Fruit fly (Drosophila melanogaster) whole organism: Measurements from ENCODE around the gene CG15628.

Experiments
- CG8478 ChIP-seq: fragments of >200 bp; optimal IDR thresholded peaks from 2 replicates; lab custom pipeline; 2018; ENCODE audit warnings: inconsistent platforms
- Dll ChIP-seq: fragments of >200 bp; optimal IDR thresholded peaks from 2 replicates; lab custom pipeline; 2017
- EcR ChIP-seq, 2 experiments: fragments of >200 bp; optimal IDR thresholded peaks; 2 replicates each; lab custom pipeline; 2017; ENCODE audit warnings: missing biosample characterization in 2 of 2, missing genetic modification characterization in 2 of 2, missing genetic modification reagents in 2 of 2
- pan ChIP-seq: fragments of >200 bp; optimal IDR thresholded peaks from 2 replicates; lab custom pipeline; 2017
- psq ChIP-seq: fragments of >200 bp; optimal IDR thresholded peaks from 2 replicates; lab custom pipeline; 2017
- usp ChIP-seq: fragments of >200 bp; optimal IDR thresholded peaks from 2 replicates; lab custom pipeline; 2017; ENCODE audit warnings: missing biosample characterization, missing genetic modification characterization, mixed read lengths

CG15628 gene

dm6 chr2L:4810697-4811490, 10.7 kb upstream of the CG15628 start:
- peak; percentile 58 for TF ChIP-seq Dll (lab: Kevin White, UChicago)
- TF ChIP-seq usp = no peak
- TF ChIP-seq EcR (GFP tag; optimal IDR thresholded peaks at IDR 0.05; lab: Kevin White, UChicago) = peak in 1 of 2 experiments; percentile 28

dm6 chr2L:4811491-4812058, 10.0 kb upstream of the CG15628 start:
- TF ChIP-seq usp (no peak), pan (lab: Kevin White, UChicago) (no peak), CG8478 (lab: Kevin White, UChicago) (peak; percentile 89), psq (no peak), Dll (lab: Kevin White, UChicago) (no peak), EcR (GFP tag; optimal IDR thresholded peaks at IDR 0.05; lab: Kevin White, UChicago) (peak in 1 of 2 experiments; percentile 46)

dm6 chr2L:4812261-4813022, 9.1 kb upstream of the CG15628 start, which contains the start of gene CG15629:
Gene CG15629, plus strand, starts transcription at chr2L:4813009.
- TF ChIP-seq psq (no peak), usp (no peak), Dll (lab: Kevin White, UChicago) (no peak)

- TF ChIP-seq EcR (GFP tag; optimal IDR thresholded peaks at IDR 0.05; lab: Kevin White, UChicago) (no peak), CG8478 (lab: Kevin White, UChicago) (no peak), usp (no peak), Dll (lab: Kevin White, UChicago) (no peak), pan (lab: Kevin White, UChicago) (no peak), psq (no peak)
Observed at dm6 chr2L:4813023-4813339, 8.6 kb upstream of the CG15628 start.

dm6 chr2L:4818056-4818455, 3.5 kb upstream of the CG15628 start, which contains the start of gene CG3225:
Gene CG3225, minus strand, starts transcription at chr2L:4818245.
- TF ChIP-seq pan (lab: Kevin White, UChicago) (no peak), psq (no peak), CG8478 (lab: Kevin White, UChicago) (no peak), usp (no peak), EcR (GFP tag; optimal IDR thresholded peaks at IDR 0.05; lab: Kevin White, UChicago) (no peak), Dll (lab: Kevin White, UChicago) (no peak)

- TF ChIP-seq Dll (lab: Kevin White, UChicago) (no peak), pan (lab: Kevin White, UChicago) (no peak), usp (no peak), CG8478 (lab: Kevin White, UChicago) (no peak), psq (no peak), EcR (GFP tag; optimal IDR thresholded peaks at IDR 0.05; lab: Kevin White, UChicago) (no peak)
Observed at dm6 chr2L:4819995-4820394, 1.6 kb upstream of the CG15628 start.

dm6 chr2L:4820448-4821318, 891 bp upstream of the CG15628 start:
- TF ChIP-seq psq (no peak), Dll (lab: Kevin White, UChicago) (peak; percentile 18)

- TF ChIP-seq psq = no peak
- no peak for TF ChIP-seq CG8478 (lab: Kevin White, UChicago)
- no peak for TF ChIP-seq EcR (GFP tag; optimal IDR thresholded peaks at IDR 0.05; lab: Kevin White, UChicago)
- TF ChIP-seq usp = no peak
- TF ChIP-seq pan (lab: Kevin White, UChicago) = no peak
- no peak for TF ChIP-seq Dll (lab: Kevin White, UChicago)
Observed at dm6 chr2L:4821319-4821717, 256 bp upstream of the CG15628 start.

- no peak for TF ChIP-seq psq
- TF ChIP-seq pan (lab: Kevin White, UChicago) = no peak
Observed at dm6 chr2L:4822258-4822657, 684 bp downstream of the CG15628 start.

- TF ChIP-seq CG8478 (lab: Kevin White, UChicago) (no peak), usp (no peak), Dll (lab: Kevin White, UChicago) (no peak), EcR (GFP tag; optimal IDR thresholded peaks at IDR 0.05; lab: Kevin White, UChicago) (no peak), pan (lab: Kevin White, UChicago) (no peak), psq (no peak)
Observed at dm6 chr2L:4823797-4824196, 2.2 kb downstream of the CG15628 start.

- TF ChIP-seq psq (no peak), usp (no peak), EcR (GFP tag; optimal IDR thresholded peaks at IDR 0.05; lab: Kevin White, UChicago) (no peak), Dll (lab: Kevin White, UChicago) (no peak), pan (lab: Kevin White, UChicago) (no peak), CG8478 (lab: Kevin White, UChicago) (no peak)
Observed at dm6 chr2L:4825695-4826094, 4.1 kb downstream of the CG15628 start.

- no peak for TF ChIP-seq CG8478 (lab: Kevin White, UChicago)
- no peak for TF ChIP-seq pan (lab: Kevin White, UChicago)
Observed at dm6 chr2L:4829040-4829439, 7.5 kb downstream of the CG15628 start.
